Fruit fly (Drosophila melanogaster) whole organism, embryonic: Measurements from ENCODE around the gene CG11670.
A peak's percentile ranks its signal among the peaks of the same experiment; 100 is the strongest.

Experiments used
- Bgb ChIP-seq: fragments of 200-800 bp; sonication (Bioruptor generic); IDR thresholded peaks from 2 replicates; pipeline ENCODE4 v1.3.6; 2022; ENCODE audit warnings: missing biosample characterization, missing genetic modification characterization; ENCODE audit not compliant: partially characterized antibody
- CG10959 ChIP-seq: fragments of 200-800 bp; sonication (Bioruptor generic); IDR thresholded peaks from 2 replicates; pipeline ENCODE4 v1.3.6; 2022; ENCODE audit warnings: missing biosample characterization, missing genetic modification characterization
- CG10979 ChIP-seq: fragments of 200-800 bp; sonication (Bioruptor generic); optimal IDR thresholded peaks from 2 replicates; lab custom pipeline; 2018; ENCODE audit warnings: missing biosample characterization, mild to moderate bottlenecking, missing genetic modification characterization, moderate library complexity
- CG11247 ChIP-seq: fragments of 200-800 bp; sonication (Bioruptor generic); IDR thresholded peaks from 2 replicates; pipeline ENCODE4 v1.3.6; 2022; ENCODE audit warnings: missing biosample characterization, missing genetic modification characterization
- CG11456 ChIP-seq: fragments of 200-800 bp; sonication (Bioruptor generic); IDR thresholded peaks from 3 replicates; pipeline ENCODE4 v1.3.6; 2022; ENCODE audit warnings: missing biosample characterization, missing genetic modification characterization
- CG11695 ChIP-seq: fragments of 200-800 bp; sonication (Bioruptor generic); IDR thresholded peaks from 3 replicates; pipeline ENCODE4 v1.3.6; 2022; ENCODE audit warnings: missing biosample characterization, missing genetic modification characterization
- CG12071 ChIP-seq: fragments of 200-800 bp; sonication (Bioruptor generic); optimal IDR thresholded peaks from 3 replicates; lab custom pipeline; 2018; ENCODE audit warnings: missing biosample characterization, mild to moderate bottlenecking, missing genetic modification characterization
- CG13894 ChIP-seq: fragments of 200-800 bp; sonication (Bioruptor generic); optimal IDR thresholded peaks from 3 replicates; lab custom pipeline; 2018; ENCODE audit warnings: missing biosample characterization, mild to moderate bottlenecking, missing genetic modification characterization, moderate library complexity
- CG17361 ChIP-seq: fragments of 200-800 bp; sonication (Bioruptor generic); IDR thresholded peaks from 3 replicates; pipeline ENCODE4 v1.3.6; 2022; ENCODE audit warnings: missing biosample characterization, missing genetic modification characterization
- CG18599 ChIP-seq: fragments of 200-800 bp; sonication (Bioruptor generic); optimal IDR thresholded peaks from 3 replicates; lab custom pipeline; 2017; ENCODE audit warnings: missing biosample characterization, missing genetic modification characterization, mild to moderate bottlenecking, moderate library complexity, missing genetic modification reagents
- CG31388 ChIP-seq: fragments of 200-800 bp; sonication (Bioruptor generic); optimal IDR thresholded peaks from 2 replicates; lab custom pipeline; 2016; ENCODE audit warnings: missing biosample characterization, missing genetic modification characterization
- CG3407 ChIP-seq: fragments of 200-800 bp; sonication (Bioruptor generic); optimal IDR thresholded peaks from 2 replicates; lab custom pipeline; 2018; ENCODE audit warnings: missing biosample characterization, mild to moderate bottlenecking, missing genetic modification characterization
- CG6254 ChIP-seq: fragments of 200-800 bp; sonication (Bioruptor generic); optimal IDR thresholded peaks from 3 replicates; lab custom pipeline; 2017; ENCODE audit warnings: mild to moderate bottlenecking, missing biosample characterization, missing genetic modification reagents, missing genetic modification characterization
- CG6683 ChIP-seq: fragments of 200-800 bp; sonication (Bioruptor generic); optimal IDR thresholded peaks from 2 replicates; lab custom pipeline; 2017; ENCODE audit warnings: missing biosample characterization, mild to moderate bottlenecking, missing genetic modification characterization, missing genetic modification reagents
- CG9727 ChIP-seq: fragments of 200-800 bp; sonication (Bioruptor generic); optimal IDR thresholded peaks from 3 replicates; lab custom pipeline; 2017; ENCODE audit warnings: missing biosample characterization, mild to moderate bottlenecking, missing genetic modification characterization
- CG9932 ChIP-seq: fragments of 200-800 bp; sonication (Bioruptor generic); IDR thresholded peaks from 2 replicates; pipeline ENCODE4 v1.3.6; 2022; ENCODE audit warnings: missing biosample characterization, missing genetic modification characterization
- Chrac-16 ChIP-seq: fragments of 200-800 bp; sonication (Bioruptor generic); optimal IDR thresholded peaks from 3 replicates; lab custom pipeline; 2016; ENCODE audit warnings: missing biosample characterization, missing genetic modification characterization
- CoRest ChIP-seq: fragments of 200-800 bp; sonication (Bioruptor generic); optimal IDR thresholded peaks from 3 replicates; lab custom pipeline; 2018; ENCODE audit warnings: missing biosample characterization, mild to moderate bottlenecking, missing genetic modification characterization, moderate library complexity
- D ChIP-seq, 2 experiments: fragments of 200-800 bp in 1 of 2; fragments of >200 bp in 1 of 2; sonication (Bioruptor generic) in 1 of 2; optimal IDR thresholded peaks; 2 replicates in 1 of 2; 3 replicates in 1 of 2; lab custom pipeline; 2017; ENCODE audit warnings: mild to moderate bottlenecking in 1 of 2, missing biosample characterization in 1 of 2, missing genetic modification characterization in 1 of 2, missing genetic modification reagents in 1 of 2
- E2f1 ChIP-seq: fragments of 200-800 bp; sonication (Bioruptor generic); IDR thresholded peaks from 2 replicates; pipeline ENCODE4 v1.3.6; 2022; ENCODE audit warnings: missing biosample characterization, missing genetic modification characterization
- HmgD ChIP-seq: fragments of 200-800 bp; sonication (Bioruptor generic); optimal IDR thresholded peaks from 3 replicates; lab custom pipeline; 2016; ENCODE audit warnings: missing biosample characterization, missing genetic modification characterization
- Hmr ChIP-seq: fragments of 200-800 bp; sonication (Bioruptor generic); optimal IDR thresholded peaks from 3 replicates; lab custom pipeline; 2017; ENCODE audit warnings: mild to moderate bottlenecking, missing biosample characterization, missing genetic modification reagents, missing genetic modification characterization
- NC2β ChIP-seq: fragments of 200-800 bp; sonication (Bioruptor generic); optimal IDR thresholded peaks from 2 replicates; lab custom pipeline; 2016; ENCODE audit warnings: missing biosample characterization, missing genetic modification characterization
- PHDP ChIP-seq: fragments of 200-800 bp; sonication (Bioruptor generic); optimal IDR thresholded peaks from 3 replicates; lab custom pipeline; 2018; ENCODE audit warnings: missing biosample characterization, mild to moderate bottlenecking, missing genetic modification characterization, moderate library complexity
- Sin3A ChIP-seq: fragments of >200 bp; optimal IDR thresholded peaks from 2 replicates; lab custom pipeline; 2018
- Sox102F ChIP-seq: fragments of 200-800 bp; sonication (Bioruptor generic); optimal IDR thresholded peaks from 2 replicates; lab custom pipeline; 2018; ENCODE audit warnings: missing biosample characterization, mild to moderate bottlenecking, missing genetic modification characterization, moderate library complexity
- Tbp ChIP-seq: fragments of >200 bp; optimal IDR thresholded peaks from 2 replicates; lab custom pipeline; 2018; ENCODE audit warnings: missing biosample characterization, missing genetic modification characterization
- aop ChIP-seq: fragments of 200-800 bp; sonication (Bioruptor generic); IDR thresholded peaks from 2 replicates; pipeline ENCODE4 v1.3.6; 2022; ENCODE audit warnings: missing biosample characterization, missing genetic modification characterization
- ash1 ChIP-seq: fragments of 200-800 bp; sonication (Bioruptor generic); optimal IDR thresholded peaks from 2 replicates; lab custom pipeline; 2018; ENCODE audit warnings: missing biosample characterization, mild to moderate bottlenecking, missing genetic modification characterization
- caup ChIP-seq: fragments of 200-800 bp; sonication (Bioruptor generic); optimal IDR thresholded peaks from 3 replicates; lab custom pipeline; 2017; ENCODE audit warnings: missing biosample characterization, mild to moderate bottlenecking, missing genetic modification characterization, moderate library complexity; ENCODE audit not compliant: severe bottlenecking
- chm ChIP-seq: fragments of 200-800 bp; sonication (Bioruptor generic); IDR thresholded peaks from 2 replicates; pipeline ENCODE4 v1.3.6; 2022; ENCODE audit warnings: missing biosample characterization, missing genetic modification characterization
- corto ChIP-seq: fragments of 200-800 bp; sonication (Bioruptor generic); optimal IDR thresholded peaks from 2 replicates; lab custom pipeline; 2016; ENCODE audit warnings: missing biosample characterization, mild to moderate bottlenecking, missing genetic modification characterization, moderate library complexity
- cwo ChIP-seq: fragments of 200-800 bp; sonication (Bioruptor generic); optimal IDR thresholded peaks from 3 replicates; lab custom pipeline; 2017; ENCODE audit warnings: missing biosample characterization, missing genetic modification characterization, mild to moderate bottlenecking, moderate library complexity, missing genetic modification reagents
- dmrt99B ChIP-seq: fragments of 200-800 bp; sonication (Bioruptor generic); optimal IDR thresholded peaks from 2 replicates; lab custom pipeline; 2018; ENCODE audit warnings: missing biosample characterization, mild to moderate bottlenecking, missing genetic modification characterization, moderate library complexity
- exex ChIP-seq: fragments of 200-800 bp; sonication (Bioruptor generic); optimal IDR thresholded peaks from 4 replicates; lab custom pipeline; 2018; ENCODE audit warnings: missing biosample characterization, mild to moderate bottlenecking, missing genetic modification characterization, moderate library complexity
- fd64A ChIP-seq: fragments of 200-800 bp; sonication (Bioruptor generic); optimal IDR thresholded peaks from 3 replicates; lab custom pipeline; 2018; ENCODE audit warnings: missing biosample characterization, mild to moderate bottlenecking, missing genetic modification characterization
- hkb ChIP-seq, 2 experiments: fragments of 200-800 bp in 1 of 2; fragments of >200 bp in 1 of 2; sonication (Bioruptor generic) in 1 of 2; IDR thresholded peaks in 1 of 2; optimal IDR thresholded peaks in 1 of 2; 2 replicates each; pipeline versions ENCODE4 v1.3.6 to Lab custom; 2017 to 2022; ENCODE audit warnings: missing biosample characterization in 1 of 2, missing genetic modification characterization in 1 of 2
- ind ChIP-seq: fragments of 200-800 bp; sonication (Bioruptor generic); optimal IDR thresholded peaks from 3 replicates; lab custom pipeline; 2016; ENCODE audit warnings: missing biosample characterization, missing genetic modification characterization
- odd ChIP-seq: fragments of 200-800 bp; sonication (Bioruptor generic); optimal IDR thresholded peaks from 2 replicates; lab custom pipeline; 2017; ENCODE audit warnings: missing biosample characterization, mild to moderate bottlenecking, missing genetic modification characterization
- pan ChIP-seq, 4 experiments: fragments of >200 bp in 3 of 4; fragments of 200-800 bp in 1 of 4; sonication (Bioruptor generic) in 1 of 4; optimal IDR thresholded peaks in 3 of 4; IDR thresholded peaks in 1 of 4; 2 replicates each; pipeline versions ENCODE4 v1.3.6 to Lab custom; 2017 to 2022; ENCODE audit warnings: missing biosample characterization in 2 of 4, missing genetic modification characterization in 2 of 4, mixed read lengths in 1 of 4
- pho ChIP-seq: fragments of 200-800 bp; sonication (Bioruptor generic); optimal IDR thresholded peaks from 2 replicates; lab custom pipeline; 2016; ENCODE audit warnings: missing biosample characterization, missing genetic modification characterization
- phol ChIP-seq: fragments of 200-800 bp; sonication (Bioruptor generic); optimal IDR thresholded peaks from 3 replicates; lab custom pipeline; 2018; ENCODE audit warnings: missing biosample characterization, mild to moderate bottlenecking, missing genetic modification characterization, moderate library complexity
- salm ChIP-seq: fragments of 200-800 bp; sonication (Bioruptor generic); optimal IDR thresholded peaks from 2 replicates; lab custom pipeline; 2018; ENCODE audit warnings: missing biosample characterization, mild to moderate bottlenecking, missing genetic modification characterization
- sd ChIP-seq: fragments of 200-800 bp; sonication (Bioruptor generic); optimal IDR thresholded peaks from 3 replicates; lab custom pipeline; 2018; ENCODE audit warnings: missing biosample characterization, mild to moderate bottlenecking, missing genetic modification characterization, moderate library complexity
- unpg ChIP-seq: fragments of 200-800 bp; sonication (Bioruptor generic); optimal IDR thresholded peaks from 3 replicates; lab custom pipeline; 2018; ENCODE audit warnings: missing biosample characterization, mild to moderate bottlenecking, missing genetic modification characterization, moderate library complexity
- zen2 ChIP-seq: fragments of 200-800 bp; sonication (Bioruptor generic); IDR thresholded peaks from 3 replicates; pipeline ENCODE4 v1.3.6; 2022; ENCODE audit warnings: missing biosample characterization, missing genetic modification characterization; ENCODE audit not compliant: partially characterized antibody

The CG11670 gene

DNA sequence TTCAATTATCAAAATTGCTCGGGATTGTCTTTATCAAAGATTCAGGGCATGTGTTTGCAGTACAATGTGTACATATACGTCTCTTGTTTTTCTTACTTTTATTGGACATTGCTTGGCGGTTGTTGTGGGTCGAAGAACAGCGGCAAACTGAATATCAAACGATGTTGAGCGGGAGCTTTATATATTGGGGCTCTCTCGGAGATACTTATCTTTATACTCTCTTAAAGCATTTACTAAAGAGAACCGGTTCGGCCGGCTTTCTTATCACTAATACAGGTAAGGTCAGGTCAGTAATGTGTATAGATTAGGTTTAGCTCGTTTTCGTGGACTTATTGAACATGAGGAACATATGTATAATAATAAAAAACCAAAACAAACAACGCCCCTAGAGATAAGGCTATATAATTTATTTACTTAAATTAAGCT lies 9.5 kb downstream of the CG11670 start, which contains the start of gene CG7966 (continued):
- TF ChIP-seq CG9932 (GFP tag; lab: Robert Waterston, UW) (no peak), Tbp (GFP tag; lab: Kevin White, UChicago) (no peak), CG3407 (GFP tag; lab: Kevin White, UChicago) (no peak), hkb (optimal IDR thresholded peaks at IDR 0.05; lab: Kevin White, UChicago) (no peak), hkb (GFP tag; IDR thresholded peaks at IDR 0.05; lab: Robert Waterston, UW) (0 out of 2 replicates have a peak, but pooled peaks have one; percentile 49), unpg (GFP tag; lab: Kevin White, UChicago) (no peak), CG31388 (GFP tag; lab: Kevin White, UChicago) (no peak), NC2β (GFP tag; lab: Kevin White, UChicago) (no peak), CG6254 (GFP tag; lab: Kevin White, UChicago) (peak; percentile 36), phol (tag; lab: Kevin White, UChicago) (no peak), CoRest (tag; lab: Kevin White, UChicago) (no peak), dmrt99B (tag; lab: Kevin White, UChicago) (no peak), fd64A (GFP tag; lab: Kevin White, UChicago) (peak; percentile 32), CG18599 (GFP tag; lab: Kevin White, UChicago) (no peak), HmgD (GFP tag; lab: Kevin White, UChicago) (no peak), E2f1 (no peak), ash1 (GFP tag; lab: Kevin White, UChicago) (no peak), CG6683 (GFP tag; lab: Kevin White, UChicago) (no peak), D (optimal IDR thresholded peaks at IDR 0.05; lab: Kevin White, UChicago) (no peak), D (GFP tag; optimal IDR thresholded peaks at IDR 0.05; lab: Kevin White, UChicago) (no peak), PHDP (tag; lab: Kevin White, UChicago) (peak; percentile 31), CG10979 (tag; lab: Kevin White, UChicago) (no peak), CG10959 (GFP tag; lab: Robert Waterston, UW) (no peak), zen2 (GFP tag; lab: Robert Waterston, UW) (no peak), caup (GFP tag; lab: Kevin White, UChicago) (peak; percentile 63), Bgb (GFP tag; lab: Robert Waterston, UW) (peak; percentile 38; the same call in 1 of the 2 replicates), chm (no peak), ind (no peak), pan (optimal IDR thresholded peaks at IDR 0.05; lab: Kevin White, UChicago) (no peak), pan (GFP tag; optimal IDR thresholded peaks at IDR 0.05 in 1 of 2, IDR thresholded peaks at IDR 0.05 in 1 of 2) (no peak), exex (peak; percentile 87), salm (peak; percentile 10), CG11456 (GFP tag; lab: Robert Waterston, UW) (0 out of 3 replicates have a peak, but pooled peaks have one; percentile 30), Hmr (GFP tag; lab: Kevin White, UChicago) (peak; percentile 36), Sin3A (lab: Kevin White, UChicago) (no peak), CG12071 (GFP tag; lab: Kevin White, UChicago) (peak; percentile 10), aop (GFP tag; lab: Robert Waterston, UW) (no peak), CG11247 (GFP tag; lab: Robert Waterston, UW) (no peak), sd (peak; percentile 20), CG9727 (GFP tag; lab: Kevin White, UChicago) (peak; percentile 6), corto (no peak), CG17361 (GFP tag; lab: Robert Waterston, UW) (0 out of 3 replicates have a peak, but pooled peaks have one; percentile 6), Sox102F (GFP tag; lab: Kevin White, UChicago) (no peak), cwo (GFP tag; lab: Kevin White, UChicago) (peak; percentile 33), Chrac-16 (GFP tag; lab: Kevin White, UChicago) (no peak), odd (GFP tag; lab: Kevin White, UChicago) (peak; percentile 2), pho (peak; percentile 15), CG13894 (no peak), CG11695 (GFP tag; lab: Robert Waterston, UW) (peak; percentile 76)
